Fruit fly (Drosophila melanogaster): ENCODE data around the gene Abp1.
A peak's percentile ranks its signal among the peaks of the same experiment; 100 is the strongest.

Abp1 gene

DNA sequence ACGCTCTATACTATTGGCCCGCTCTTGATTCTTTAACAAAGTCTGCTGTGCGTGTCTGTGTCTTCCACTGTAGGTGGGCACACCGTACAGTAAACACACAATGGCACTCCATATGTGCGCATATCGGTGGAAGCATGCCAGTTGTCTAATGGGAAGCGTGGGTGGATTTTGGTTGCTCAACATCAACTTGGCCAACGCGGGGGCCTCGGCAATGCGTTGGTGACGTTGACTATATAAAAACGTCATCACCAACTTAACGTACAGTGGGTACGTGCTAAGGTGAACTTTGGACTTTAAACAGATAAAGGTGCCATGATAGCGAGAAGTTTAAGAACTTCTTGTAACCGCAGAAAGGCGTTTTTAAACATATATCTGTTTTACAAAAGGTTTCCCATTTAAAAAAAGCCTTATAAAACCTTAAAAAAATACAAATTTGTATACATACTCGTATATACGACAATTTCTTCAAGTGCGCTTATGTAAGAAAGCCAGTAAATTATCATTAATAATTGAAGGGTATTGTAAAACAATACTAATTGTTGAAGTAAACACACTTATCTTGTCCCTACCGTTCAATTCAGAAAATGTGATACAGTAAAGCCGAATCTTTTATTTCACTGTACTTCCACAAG, 6.4 kb downstream of the Abp1 start:
- TF ChIP-seq CG18764 (GFP tag; optimal IDR thresholded peaks at IDR 0.05) (peak; percentile 13), CG4854 (GFP tag; optimal IDR thresholded peaks at IDR 0.05) (peak; percentile 23), CG10959 (GFP tag; IDR thresholded peaks at IDR 0.05) (no peak), HLH4C (GFP tag; IDR thresholded peaks at IDR 0.05; ENCODE audit: partially characterized antibody) (no peak), Antp (GFP tag; optimal IDR thresholded peaks at IDR 0.05) (peak; percentile 19), CG1832 (GFP tag; optimal IDR thresholded peaks at IDR 0.05) (no peak), CG3281 (GFP tag; optimal IDR thresholded peaks at IDR 0.05) (peak; percentile 78), Sox102F (GFP tag; optimal IDR thresholded peaks at IDR 0.05) (peak; percentile 23), CG9817 (tag; optimal IDR thresholded peaks at IDR 0.05) (peak; percentile 54), Oaz (GFP tag; IDR thresholded peaks at IDR 0.05) (0 out of 2 replicates have a peak, but pooled peaks have one; percentile 28), CG31388 (GFP tag; optimal IDR thresholded peaks at IDR 0.05) (no peak), CG17186 (GFP tag; optimal IDR thresholded peaks at IDR 0.05) (no peak), grau (tag; optimal IDR thresholded peaks at IDR 0.05) (peak; percentile 92), chinmo (GFP tag; IDR thresholded peaks at IDR 0.05; ENCODE audit: partially characterized antibody) (peak; percentile 64; the same call in 1 of the 4 replicates), unpg (GFP tag; optimal IDR thresholded peaks at IDR 0.05) (peak; percentile 31), mam (GFP tag; optimal IDR thresholded peaks at IDR 0.05) (peak; percentile 51), nerfin-1 (tag; optimal IDR thresholded peaks at IDR 0.05) (peak; percentile 7), row (GFP tag; IDR thresholded peaks at IDR 0.05) (peak; percentile 65), CG17328 (GFP tag; IDR thresholded peaks at IDR 0.05) (no peak), Fer1 (GFP tag; optimal IDR thresholded peaks at IDR 0.05) (peak; percentile 8), CG7556 (GFP tag; optimal IDR thresholded peaks at IDR 0.05) (peak; percentile 59), Eip74EF (GFP tag; optimal IDR thresholded peaks at IDR 0.05) (no peak), CG9437 (GFP tag; optimal IDR thresholded peaks at IDR 0.05) (peak; percentile 20), E2f1 (GFP tag; IDR thresholded peaks at IDR 0.05) (peak; percentile 39; the same call in 1 of the 2 replicates), nom (GFP tag; optimal IDR thresholded peaks at IDR 0.05) (peak; percentile 6), lov (optimal IDR thresholded peaks at IDR 0.05) (no peak), lov (GFP tag; IDR thresholded peaks at IDR 0.05) (no peak), hth (optimal IDR thresholded peaks at IDR 0.05) (no peak), org-1 (GFP tag; optimal IDR thresholded peaks at IDR 0.05) (peak; percentile 5), prd (optimal IDR thresholded peaks at IDR 0.05) (no peak), prd (GFP tag; IDR thresholded peaks at IDR 0.05) (0 out of 3 replicates have a peak, but pooled peaks have one; percentile 38), dmrt99B (tag; optimal IDR thresholded peaks at IDR 0.05) (peak; percentile 72), Opbp (GFP tag; IDR thresholded peaks at IDR 0.05; ENCODE audit: partially characterized antibody) (no peak), CG6175 (GFP tag; IDR thresholded peaks at IDR 0.05) (0 out of 3 replicates have a peak, but pooled peaks have one; percentile 9), odd (GFP tag; optimal IDR thresholded peaks at IDR 0.05) (peak; percentile 21), Dip3 (GFP tag; optimal IDR thresholded peaks at IDR 0.05) (peak; percentile 50), dysf (GFP tag; IDR thresholded peaks at IDR 0.05) (peak; percentile 68; the same call in 2 of the 3 replicates), gsb (GFP tag; IDR thresholded peaks at IDR 0.05) (0 out of 2 replicates have a peak, but pooled peaks have one; percentile 43), CG7839 (tag; optimal IDR thresholded peaks at IDR 0.05) (peak; percentile 67), knrl (GFP tag; IDR thresholded peaks at IDR 0.05; ENCODE audit: partially characterized antibody) (no peak), CG2889 (GFP tag; IDR thresholded peaks at IDR 0.05) (0 out of 3 replicates have a peak, but pooled peaks have one; percentile 12), Ada2b (GFP tag; IDR thresholded peaks at IDR 0.05) (peak; percentile 44; the same call in 1 of the 2 replicates), CG12155 (GFP tag; optimal IDR thresholded peaks at IDR 0.05) (peak; percentile 37), Meics (GFP tag; optimal IDR thresholded peaks at IDR 0.05) (peak; percentile 81), CG12391 (tag; optimal IDR thresholded peaks at IDR 0.05) (peak; percentile 46), CG15514 (GFP tag; optimal IDR thresholded peaks at IDR 0.05) (peak; percentile 40), CG11723 (GFP tag; optimal IDR thresholded peaks at IDR 0.05) (peak; percentile 42), CG2678 (tag; optimal IDR thresholded peaks at IDR 0.05) (peak; percentile 76), CG10654 (GFP tag; optimal IDR thresholded peaks at IDR 0.05) (peak; percentile 46)

Data from whole organism, embryonic.